Worm (Caenorhabditis elegans) whole organism, mixed stage, embryonic: ENCODE results near the gene col-118.

ENCODE experiments used
- M03D4.4 ChIP-seq: sonication (generic microtip); optimal IDR thresholded peaks from 2 replicates; lab custom pipeline; 2017; ENCODE audit warnings: mild to moderate bottlenecking, missing genetic modification characterization, missing compliant biosample characterization
- bed-3 ChIP-seq: fragments of 200-800 bp; sonication (Bioruptor generic); optimal IDR thresholded peaks from 3 replicates; lab custom pipeline; 2018; ENCODE audit warnings: mild to moderate bottlenecking, missing genetic modification characterization, moderate library complexity, missing compliant biosample characterization
- blmp-1 ChIP-seq: fragments of 150-350 bp; optimal IDR thresholded peaks from 2 replicates; lab custom pipeline; 2014; ENCODE audit warnings: missing biosample characterization, missing genetic modification characterization
- ceh-39 ChIP-seq: fragments of 150-350 bp; optimal IDR thresholded peaks from 2 replicates; lab custom pipeline; 2014; ENCODE audit warnings: missing biosample characterization, missing genetic modification characterization
- ceh-43 ChIP-seq: fragments of 200-800 bp; sonication (Bioruptor generic); optimal IDR thresholded peaks from 2 replicates; lab custom pipeline; 2018; ENCODE audit warnings: mild to moderate bottlenecking, missing genetic modification characterization, moderate library complexity, missing compliant biosample characterization
- ceh-83 ChIP-seq: fragments of 200-800 bp; sonication (Bioruptor generic); optimal IDR thresholded peaks from 2 replicates; lab custom pipeline; 2018; ENCODE audit warnings: mild to moderate bottlenecking, missing genetic modification characterization, missing compliant biosample characterization
- ces-1 ChIP-seq: fragments of 150-350 bp; optimal IDR thresholded peaks from 2 replicates; lab custom pipeline; 2014; ENCODE audit warnings: missing biosample characterization, missing genetic modification reagents, missing genetic modification characterization
- cnd-1 ChIP-seq: fragments of 200-800 bp; sonication (Bioruptor generic); optimal IDR thresholded peaks from 2 replicates; lab custom pipeline; 2018; ENCODE audit warnings: mild to moderate bottlenecking, missing genetic modification characterization, missing compliant biosample characterization
- elt-3 ChIP-seq: fragments of 150-350 bp; optimal IDR thresholded peaks from 2 replicates; lab custom pipeline; 2014; ENCODE audit warnings: missing biosample characterization, missing genetic modification characterization
- flh-1 ChIP-seq: fragments of 200-800 bp; sonication (Bioruptor generic); optimal IDR thresholded peaks from 2 replicates; lab custom pipeline; 2018; ENCODE audit warnings: mild to moderate bottlenecking, missing genetic modification characterization, moderate library complexity, missing compliant biosample characterization
- ham-2 ChIP-seq: fragments of 200-800 bp; sonication (Bioruptor generic); optimal IDR thresholded peaks from 2 replicates; lab custom pipeline; 2018; ENCODE audit warnings: mild to moderate bottlenecking, missing genetic modification characterization, missing compliant biosample characterization
- hlh-1 ChIP-seq: fragments of 150-350 bp; optimal IDR thresholded peaks from 2 replicates; lab custom pipeline; 2014; ENCODE audit warnings: missing biosample characterization, missing genetic modification reagents, missing genetic modification characterization
- lin-13 ChIP-seq: fragments of 150-350 bp; optimal IDR thresholded peaks from 2 replicates; lab custom pipeline; 2014; ENCODE audit warnings: missing biosample characterization, missing genetic modification characterization
- lin-32 ChIP-seq: fragments of 200-800 bp; sonication (Bioruptor generic); optimal IDR thresholded peaks from 2 replicates; lab custom pipeline; 2018; ENCODE audit warnings: mild to moderate bottlenecking, missing genetic modification characterization, missing compliant biosample characterization
- lsy-2 ChIP-seq: fragments of 150-350 bp; optimal IDR thresholded peaks from 2 replicates; lab custom pipeline; 2014; ENCODE audit warnings: missing biosample characterization, missing genetic modification characterization
- mab-5 ChIP-seq: fragments of 150-350 bp; optimal IDR thresholded peaks from 2 replicates; lab custom pipeline; 2014; ENCODE audit warnings: missing biosample characterization, missing genetic modification characterization
- mep-1 ChIP-seq: fragments of 150-350 bp; optimal IDR thresholded peaks from 2 replicates; lab custom pipeline; 2017; ENCODE audit warnings: missing biosample characterization, missing genetic modification reagents, missing genetic modification characterization, inconsistent platforms
- mls-2 ChIP-seq: sonication (generic microtip); optimal IDR thresholded peaks from 2 replicates; lab custom pipeline; 2016; ENCODE audit warnings: mild to moderate bottlenecking, missing genetic modification characterization, moderate library complexity, missing compliant biosample characterization
- nhr-12 ChIP-seq: fragments of 150-350 bp; optimal IDR thresholded peaks from 2 replicates; lab custom pipeline; 2014; ENCODE audit warnings: missing biosample characterization, missing genetic modification characterization
- nhr-2 ChIP-seq: fragments of 150-350 bp; optimal IDR thresholded peaks from 2 replicates; lab custom pipeline; 2014; ENCODE audit warnings: missing biosample characterization, missing genetic modification characterization
- nhr-237 ChIP-seq: fragments of 150-350 bp; optimal IDR thresholded peaks from 2 replicates; lab custom pipeline; 2014; ENCODE audit warnings: missing biosample characterization, missing genetic modification characterization
- nhr-28 ChIP-seq: fragments of 150-350 bp; optimal IDR thresholded peaks from 2 replicates; lab custom pipeline; 2014; ENCODE audit warnings: missing biosample characterization, missing genetic modification characterization
- nhr-76 ChIP-seq: sonication (generic microtip); optimal IDR thresholded peaks from 2 replicates; lab custom pipeline; 2017; ENCODE audit warnings: missing biosample characterization, missing genetic modification characterization
- sem-2 ChIP-seq: fragments of 200-800 bp; sonication (Bioruptor generic); optimal IDR thresholded peaks from 2 replicates; lab custom pipeline; 2018; ENCODE audit warnings: mild to moderate bottlenecking, missing genetic modification characterization, missing compliant biosample characterization
- snpc-4 ChIP-seq: fragments of 150-350 bp; optimal IDR thresholded peaks from 2 replicates; lab custom pipeline; 2014; ENCODE audit warnings: missing biosample characterization, missing genetic modification characterization
- sptf-1 ChIP-seq: sonication (generic microtip); optimal IDR thresholded peaks from 2 replicates; lab custom pipeline; 2017; ENCODE audit warnings: mild to moderate bottlenecking, missing genetic modification characterization, moderate library complexity, missing compliant biosample characterization
- tbx-8 ChIP-seq: fragments of 200-800 bp; sonication (Bioruptor generic); optimal IDR thresholded peaks from 2 replicates; lab custom pipeline; 2018; ENCODE audit warnings: mild to moderate bottlenecking, missing genetic modification characterization, moderate library complexity, missing compliant biosample characterization
- unc-120 ChIP-seq: sonication (generic microtip); optimal IDR thresholded peaks from 2 replicates; lab custom pipeline; 2017; ENCODE audit warnings: missing genetic modification characterization, missing compliant biosample characterization; ENCODE audit not compliant: poor library complexity, severe bottlenecking
- unc-39 ChIP-seq: fragments of 150-350 bp; optimal IDR thresholded peaks from 2 replicates; lab custom pipeline; 2014; ENCODE audit warnings: missing biosample characterization, missing genetic modification characterization
- zip-8 ChIP-seq: fragments of 150-350 bp; optimal IDR thresholded peaks from 2 replicates; lab custom pipeline; 2014; ENCODE audit warnings: missing biosample characterization, missing genetic modification characterization
- ztf-11 ChIP-seq: fragments of 150-350 bp; optimal IDR thresholded peaks from 2 replicates; lab custom pipeline; 2014; ENCODE audit warnings: missing biosample characterization, missing genetic modification characterization

col-118 gene

ce11 chrIV:8840161-8840765, 7.8 kb upstream of the col-118 start, which contains the start of the genes T28C6.11 and T11B7.1:
Gene T28C6.11, minus strand, starts transcription at chrIV:8840261.
Gene T11B7.1, plus strand, starts transcription at chrIV:8840715.
- no peak for TF ChIP-seq ceh-83

ce11 chrIV:8844457-8844856, 3.6 kb upstream of the col-118 start, which contains the start of gene T11B7.2:
Gene T11B7.2, minus strand, starts transcription at chrIV:8844557.
- no peak for TF ChIP-seq unc-39 (tag; lab: Kevin White, UChicago)
- TF ChIP-seq snpc-4 (tag; lab: Kevin White, UChicago): no peak
- no peak for TF ChIP-seq ceh-43
- no peak for TF ChIP-seq ces-1 (GFP tag; lab: Kevin White, UChicago)
- TF ChIP-seq zip-8 (tag; lab: Kevin White, UChicago): no peak
- TF ChIP-seq lin-13 (tag; lab: Kevin White, UChicago): no peak
- no peak for TF ChIP-seq nhr-12 (tag; lab: Kevin White, UChicago)
- no peak for TF ChIP-seq ham-2 (GFP tag; lab: Kevin White, UChicago)
- TF ChIP-seq blmp-1 (tag; lab: Kevin White, UChicago): no peak
- TF ChIP-seq nhr-28 (tag; lab: Kevin White, UChicago): no peak
- TF ChIP-seq M03D4.4 (tag; lab: Kevin White, UChicago): no peak
- no peak for TF ChIP-seq unc-120 (tag; lab: Kevin White, UChicago)
- TF ChIP-seq bed-3 (GFP tag; lab: Kevin White, UChicago): no peak
- no peak for TF ChIP-seq mep-1 (tag; lab: Kevin White, UChicago)
- no peak for TF ChIP-seq ceh-39 (tag; lab: Kevin White, UChicago)

- no peak for TF ChIP-seq sem-2 (GFP tag; lab: Kevin White, UChicago)
- no peak for TF ChIP-seq tbx-8 (GFP tag; lab: Kevin White, UChicago)
- TF ChIP-seq lin-32 (GFP tag; lab: Kevin White, UChicago): no peak
- no peak for TF ChIP-seq bed-3 (GFP tag; lab: Kevin White, UChicago)
Observed at ce11 chrIV:8845922-8846321, 2.1 kb upstream of the col-118 start.

- TF ChIP-seq tbx-8 (GFP tag; lab: Kevin White, UChicago): no peak
- TF ChIP-seq lin-32 (GFP tag; lab: Kevin White, UChicago): no peak
- no peak for TF ChIP-seq snpc-4 (tag; lab: Kevin White, UChicago)
- no peak for TF ChIP-seq cnd-1 (tag; lab: Kevin White, UChicago)
- no peak for TF ChIP-seq sem-2 (GFP tag; lab: Kevin White, UChicago)
- TF ChIP-seq mab-5: no peak
- TF ChIP-seq sptf-1 (tag; lab: Kevin White, UChicago): no peak
- no peak for TF ChIP-seq nhr-237 (tag; lab: Kevin White, UChicago)
- no peak for TF ChIP-seq nhr-2 (tag; lab: Kevin White, UChicago)
- no peak for TF ChIP-seq nhr-76
Observed at ce11 chrIV:8848983-8849382, 965 bp downstream of the col-118 start.

ce11 chrIV:8850807-8851206, 2.8 kb downstream of the col-118 start:
- TF ChIP-seq lsy-2 (tag; lab: Kevin White, UChicago): no peak
- TF ChIP-seq mep-1 (tag; lab: Kevin White, UChicago): no peak
- no peak for TF ChIP-seq elt-3
- TF ChIP-seq flh-1 (GFP tag; lab: Kevin White, UChicago): no peak
- TF ChIP-seq unc-120 (tag; lab: Kevin White, UChicago): peak; percentile 53
- TF ChIP-seq ceh-43: no peak
- no peak for TF ChIP-seq ztf-11 (tag; lab: Kevin White, UChicago)
- TF ChIP-seq sem-2 (GFP tag; lab: Kevin White, UChicago): no peak

- TF ChIP-seq elt-3 (no peak), hlh-1 (tag; lab: Kevin White, UChicago) (no peak), ceh-39 (tag; lab: Kevin White, UChicago) (no peak), ceh-83 (no peak), nhr-28 (tag; lab: Kevin White, UChicago) (no peak), lsy-2 (tag; lab: Kevin White, UChicago) (no peak), M03D4.4 (tag; lab: Kevin White, UChicago) (no peak), ces-1 (GFP tag; lab: Kevin White, UChicago) (no peak), nhr-2 (tag; lab: Kevin White, UChicago) (no peak), ceh-43 (no peak), lin-32 (GFP tag; lab: Kevin White, UChicago) (no peak), mls-2 (no peak), sptf-1 (tag; lab: Kevin White, UChicago) (no peak), nhr-76 (no peak)
Observed at ce11 chrIV:8852194-8852593, 4.2 kb downstream of the col-118 start, which contains the start of gene alp-1. Gene alp-1, plus strand, starts transcription at chrIV:8852494.
